Worm (Caenorhabditis elegans) whole organism, L4 larva: Measurements from ENCODE around the gene slc-25A10.

Source experiments
- F49E8.2 ChIP-seq: sonication (generic microtip); optimal IDR thresholded peaks from 2 replicates; lab custom pipeline; 2016; ENCODE audit warnings: missing compliant biosample characterization, mild to moderate bottlenecking, missing genetic modification characterization, borderline replicate concordance
- R02D3.7 ChIP-seq: fragments of 150-350 bp; sonication (generic microtip); optimal IDR thresholded peaks from 3 replicates; lab custom pipeline; 2014; ENCODE audit warnings: missing biosample characterization, missing genetic modification characterization
- T20F7.1 ChIP-seq: fragments of 200-800 bp; sonication (Bioruptor generic); optimal IDR thresholded peaks from 2 replicates; lab custom pipeline; 2018; ENCODE audit warnings: mild to moderate bottlenecking, missing genetic modification characterization, missing compliant biosample characterization
- Y48G9A.11 ChIP-seq: fragments of 200-800 bp; sonication (Bioruptor generic); IDR thresholded peaks from 2 replicates; pipeline ENCODE4 v1.3.6; 2022; ENCODE audit warnings: missing genetic modification reagents, missing genetic modification characterization, missing compliant biosample characterization
- Y75B8A.6 ChIP-seq: fragments of 200-800 bp; sonication (Bioruptor generic); IDR thresholded peaks from 2 replicates; pipeline ENCODE4 v1.3.6; 2022; ENCODE audit warnings: missing genetic modification reagents, missing genetic modification characterization, missing compliant biosample characterization
- aly-2 ChIP-seq: sonication (generic microtip); optimal IDR thresholded peaks from 2 replicates; lab custom pipeline; 2018; ENCODE audit warnings: missing biosample characterization, missing genetic modification characterization
- attf-4 ChIP-seq: sonication (generic microtip); optimal IDR thresholded peaks from 3 replicates; lab custom pipeline; 2017; ENCODE audit warnings: missing biosample characterization, missing genetic modification characterization
- ceh-20 ChIP-seq: fragments of 200-800 bp; sonication (Bioruptor generic); IDR thresholded peaks from 2 replicates; pipeline ENCODE4 v1.3.6; 2022; ENCODE audit warnings: missing genetic modification reagents, missing genetic modification characterization, missing compliant biosample characterization
- ceh-32 ChIP-seq: sonication (generic microtip); optimal IDR thresholded peaks from 2 replicates; lab custom pipeline; 2016; ENCODE audit warnings: mild to moderate bottlenecking, missing genetic modification characterization, missing compliant biosample characterization; ENCODE audit not compliant: poor library complexity
- ceh-44 ChIP-seq: fragments of 200-800 bp; sonication (Bioruptor generic); IDR thresholded peaks from 2 replicates; pipeline ENCODE4 v1.3.6; 2022; ENCODE audit warnings: missing genetic modification reagents, missing genetic modification characterization, missing compliant biosample characterization
- daf-16 ChIP-seq, 3 experiments: sonication (generic microtip); optimal IDR thresholded peaks; 2 replicates each; lab custom pipeline; 2016 to 2017; ENCODE audit warnings: missing genetic modification characterization in 3 of 3, missing genetic modification reagents in 3 of 3, mild to moderate bottlenecking in 2 of 3, missing compliant biosample characterization in 2 of 3, missing biosample characterization in 1 of 3, moderate library complexity in 1 of 3
- dmd-9 ChIP-seq: fragments of 200-800 bp; sonication (Bioruptor generic); IDR thresholded peaks from 2 replicates; pipeline ENCODE4 v1.3.6; 2022; ENCODE audit warnings: missing genetic modification reagents, missing genetic modification characterization, missing compliant biosample characterization
- dpl-1 ChIP-seq: fragments of 150-350 bp; optimal IDR thresholded peaks from 2 replicates; lab custom pipeline; 2014; ENCODE audit warnings: missing biosample characterization, missing genetic modification reagents, missing genetic modification characterization
- dve-1 ChIP-seq: sonication (generic microtip); optimal IDR thresholded peaks from 2 replicates; lab custom pipeline; 2017; ENCODE audit warnings: antibody characterized with exemption, mild to moderate bottlenecking, missing genetic modification characterization, missing compliant biosample characterization; ENCODE audit not compliant: insufficient read depth
- egl-43 ChIP-seq: fragments of 200-800 bp; sonication (Bioruptor generic); IDR thresholded peaks from 2 replicates; pipeline ENCODE4 v1.3.6; 2022; ENCODE audit warnings: missing genetic modification reagents, missing genetic modification characterization, missing compliant biosample characterization
- fkh-10 ChIP-seq: fragments of 150-350 bp; optimal IDR thresholded peaks from 2 replicates; lab custom pipeline; 2014; ENCODE audit warnings: missing biosample characterization, missing genetic modification reagents, missing genetic modification characterization
- gei-8 ChIP-seq: fragments of 200-800 bp; sonication (Bioruptor generic); optimal IDR thresholded peaks from 2 replicates; lab custom pipeline; 2018; ENCODE audit warnings: mild to moderate bottlenecking, missing genetic modification characterization, missing compliant biosample characterization
- hif-1 ChIP-seq, 2 experiments: sonication (generic microtip); optimal IDR thresholded peaks; 2 replicates each; lab custom pipeline; 2016 to 2017; ENCODE audit warnings: missing compliant biosample characterization in 2 of 2, missing genetic modification characterization in 2 of 2, missing genetic modification reagents in 2 of 2, missing genotype in 2 of 2, mild to moderate bottlenecking in 1 of 2
- hlh-30 ChIP-seq: sonication (generic microtip); optimal IDR thresholded peaks from 2 replicates; lab custom pipeline; 2017; ENCODE audit warnings: antibody characterized with exemption, mild to moderate bottlenecking, missing genetic modification characterization, missing compliant biosample characterization; ENCODE audit not compliant: insufficient read depth
- hmg-1.1 ChIP-seq: fragments of 200-800 bp; sonication (Bioruptor generic); IDR thresholded peaks from 2 replicates; pipeline ENCODE4 v1.3.6; 2022; ENCODE audit warnings: missing genetic modification reagents, missing genetic modification characterization, missing compliant biosample characterization
- jun-1 ChIP-seq: fragments of 150-350 bp; optimal IDR thresholded peaks from 2 replicates; lab custom pipeline; 2014; ENCODE audit warnings: missing biosample characterization, missing genetic modification reagents, missing genetic modification characterization
- lin-1 ChIP-seq: fragments of 200-800 bp; sonication (Bioruptor generic); IDR thresholded peaks from 2 replicates; pipeline ENCODE4 v1.3.6; 2022; ENCODE audit warnings: missing genetic modification reagents, missing genetic modification characterization, missing compliant biosample characterization
- lin-13 ChIP-seq: fragments of 150-350 bp; optimal IDR thresholded peaks from 2 replicates; lab custom pipeline; 2014; ENCODE audit warnings: missing biosample characterization, missing genetic modification reagents, missing genetic modification characterization
- lir-3 ChIP-seq: sonication (generic microtip); optimal IDR thresholded peaks from 2 replicates; lab custom pipeline; 2016; ENCODE audit warnings: mild to moderate bottlenecking, missing genetic modification characterization, missing compliant biosample characterization
- madf-5 ChIP-seq, 2 experiments: fragments of 200-800 bp; sonication (Bioruptor generic); IDR thresholded peaks; 2 replicates each; pipeline ENCODE4 v1.3.6; 2022; ENCODE audit warnings: missing compliant biosample characterization in 2 of 2, missing genetic modification characterization in 2 of 2
- madf-9 ChIP-seq: fragments of 200-800 bp; sonication (Bioruptor generic); conservative IDR thresholded peaks from 2 replicates; pipeline ENCODE4 v1.3.6; 2022; ENCODE audit warnings: missing genetic modification reagents, missing genetic modification characterization, missing compliant biosample characterization
- mdt-29 ChIP-seq: fragments of 200-800 bp; sonication (Bioruptor generic); IDR thresholded peaks from 2 replicates; pipeline ENCODE4 v1.3.6; 2022; ENCODE audit warnings: missing genetic modification reagents, missing genetic modification characterization, missing compliant biosample characterization
- mes-2 ChIP-seq: sonication (generic microtip); optimal IDR thresholded peaks from 2 replicates; lab custom pipeline; 2016; ENCODE audit warnings: missing genotype, mild to moderate bottlenecking, missing genetic modification characterization, missing compliant biosample characterization; ENCODE audit not compliant: poor library complexity, severe bottlenecking
- mxl-3 ChIP-seq: fragments of 200-800 bp; sonication (Bioruptor generic); optimal IDR thresholded peaks from 2 replicates; lab custom pipeline; 2018; ENCODE audit warnings: mild to moderate bottlenecking, missing genetic modification characterization, missing compliant biosample characterization
- nhr-10 ChIP-seq: fragments of 150-350 bp; optimal IDR thresholded peaks from 2 replicates; lab custom pipeline; 2014; ENCODE audit warnings: missing biosample characterization, missing genetic modification characterization
- nhr-102 ChIP-seq: sonication (generic microtip); optimal IDR thresholded peaks from 2 replicates; lab custom pipeline; 2016; ENCODE audit warnings: mild to moderate bottlenecking, missing genetic modification characterization, moderate library complexity, missing compliant biosample characterization
- nhr-237 ChIP-seq: sonication (generic microtip); optimal IDR thresholded peaks from 2 replicates; lab custom pipeline; 2017; ENCODE audit warnings: missing biosample characterization, missing genetic modification characterization
- nhr-28 ChIP-seq: fragments of 150-350 bp; optimal IDR thresholded peaks from 2 replicates; lab custom pipeline; 2014; ENCODE audit warnings: missing biosample characterization, missing genetic modification characterization
- nhr-41 ChIP-seq: fragments of 200-800 bp; sonication (Bioruptor generic); IDR thresholded peaks from 2 replicates; pipeline ENCODE4 v1.3.6; 2022; ENCODE audit warnings: missing genetic modification reagents, missing genetic modification characterization, missing compliant biosample characterization
- nhr-6 ChIP-seq: fragments of 150-350 bp; optimal IDR thresholded peaks from 2 replicates; lab custom pipeline; 2014; ENCODE audit warnings: missing biosample characterization, missing genetic modification characterization
- nhr-77 ChIP-seq: fragments of 150-350 bp; optimal IDR thresholded peaks from 2 replicates; lab custom pipeline; 2014; ENCODE audit warnings: missing biosample characterization, missing genetic modification characterization
- pha-4 ChIP-seq, 2 experiments: fragments of 150-350 bp in 1 of 2; fragments of 200-800 bp in 1 of 2; sonication (Bioruptor generic) in 1 of 2; IDR thresholded peaks in 1 of 2; optimal IDR thresholded peaks in 1 of 2; 2 replicates each; pipeline versions ENCODE4 v1.3.6 to Lab custom; 2014 to 2022; ENCODE audit warnings: missing genetic modification characterization in 2 of 2, missing genetic modification reagents in 2 of 2, missing biosample characterization in 1 of 2, missing compliant biosample characterization in 1 of 2
- php-3 ChIP-seq: fragments of 200-800 bp; sonication (Bioruptor generic); IDR thresholded peaks from 2 replicates; pipeline ENCODE4 v1.3.6; 2022; ENCODE audit warnings: missing genetic modification reagents, missing genetic modification characterization, missing compliant biosample characterization
- saeg-2 ChIP-seq: fragments of 200-800 bp; sonication (Bioruptor generic); IDR thresholded peaks from 2 replicates; pipeline ENCODE4 v1.3.6; 2022; ENCODE audit warnings: missing genetic modification reagents, missing genetic modification characterization, missing compliant biosample characterization
- sdz-12 ChIP-seq: fragments of 200-800 bp; sonication (Bioruptor generic); optimal IDR thresholded peaks from 2 replicates; lab custom pipeline; 2018; ENCODE audit warnings: mild to moderate bottlenecking, missing genetic modification characterization, missing compliant biosample characterization
- snpc-4 ChIP-seq: fragments of 150-350 bp; optimal IDR thresholded peaks from 2 replicates; lab custom pipeline; 2014; ENCODE audit warnings: missing biosample characterization, missing genetic modification characterization
- spr-3 ChIP-seq: fragments of 200-800 bp; sonication (Bioruptor generic); optimal IDR thresholded peaks from 2 replicates; lab custom pipeline; 2018; ENCODE audit warnings: mild to moderate bottlenecking, missing genetic modification characterization, missing compliant biosample characterization
- unc-130 ChIP-seq: sonication (generic microtip); optimal IDR thresholded peaks from 2 replicates; lab custom pipeline; 2016; ENCODE audit warnings: missing genetic modification reagents, missing genetic modification characterization, missing compliant biosample characterization
- zag-1 ChIP-seq: fragments of 150-350 bp; optimal IDR thresholded peaks from 2 replicates; lab custom pipeline; 2014; ENCODE audit warnings: missing biosample characterization, missing genetic modification characterization
- ztf-7 ChIP-seq: fragments of 150-350 bp; optimal IDR thresholded peaks from 2 replicates; lab custom pipeline; 2014; ENCODE audit warnings: missing biosample characterization, missing genetic modification characterization

The slc-25A10 gene

ce11 chrX:6749124-6749822 lies 23.8 kb upstream of the slc-25A10 start (continued):
- TF ChIP-seq ztf-7 (tag; lab: Kevin White, UChicago), result peak; percentile 79
- no peak for TF ChIP-seq R02D3.7 (tag; lab: Kevin White, UChicago)

- no peak for TF ChIP-seq madf-5 (GFP tag; IDR thresholded peaks at IDR 0.05; lab: Robert Waterston, UW)
- peak; percentile 26 for TF ChIP-seq nhr-28 (tag; lab: Kevin White, UChicago)
- TF ChIP-seq hlh-30 (tag; lab: Kevin White, UChicago), result peak; percentile 96
- peak; percentile 65 for TF ChIP-seq T20F7.1 (GFP tag; lab: Kevin White, UChicago)
- peak; percentile 7 for TF ChIP-seq nhr-77 (tag; lab: Kevin White, UChicago)
- peak; percentile 84 for TF ChIP-seq nhr-102 (tag; lab: Kevin White, UChicago)
- peak; percentile 70 for TF ChIP-seq mdt-29 (GFP tag; lab: Robert Waterston, UW)
- TF ChIP-seq ceh-32 (tag; lab: Kevin White, UChicago), result no peak
- TF ChIP-seq saeg-2 (GFP tag; lab: Robert Waterston, UW), result 0 out of 2 replicates have a peak, but pooled peaks have one; percentile 34
- TF ChIP-seq Y48G9A.11 (GFP tag; lab: Robert Waterston, UW), result peak; percentile 44; the same call in 1 of the 2 replicates
- peak; percentile 1 for TF ChIP-seq dpl-1
- no peak for TF ChIP-seq zag-1 (tag; lab: Kevin White, UChicago)
- peak; percentile 64 for TF ChIP-seq hmg-1.1 (GFP tag; lab: Robert Waterston, UW)
- peak; percentile 59 for TF ChIP-seq mxl-3
- TF ChIP-seq F49E8.2, result no peak
- no peak for TF ChIP-seq fkh-10 (GFP tag; lab: Kevin White, UChicago)
- peak; percentile 50; the same call in 1 of the 2 replicates for TF ChIP-seq Y75B8A.6 (GFP tag; lab: Robert Waterston, UW)
- TF ChIP-seq jun-1 (tag; lab: Kevin White, UChicago), result peak; percentile 48
- TF ChIP-seq madf-9 (GFP tag; lab: Robert Waterston, UW), result 0 out of 2 replicates have a peak, but pooled peaks have one; percentile 9
- 0 out of 2 replicates have a peak, but pooled peaks have one; percentile 7 for TF ChIP-seq ceh-20
- no peak for TF ChIP-seq nhr-237
- TF ChIP-seq mes-2 (tag; lab: Kevin White, UChicago), result peak; percentile 50
- TF ChIP-seq egl-43, result 0 out of 2 replicates have a peak, but pooled peaks have one; percentile 59
- TF ChIP-seq php-3, result peak; percentile 78
- no peak for TF ChIP-seq snpc-4 (tag; lab: Kevin White, UChicago)
- TF ChIP-seq lir-3, result no peak
- TF ChIP-seq attf-4 (tag; lab: Kevin White, UChicago), result no peak
- no peak for TF ChIP-seq nhr-10 (tag; lab: Kevin White, UChicago)
- peak; percentile 77 for TF ChIP-seq nhr-6 (tag; lab: Kevin White, UChicago)
- TF ChIP-seq dmd-9 (GFP tag; lab: Robert Waterston, UW), result 0 out of 2 replicates have a peak, but pooled peaks have one; percentile 40
- TF ChIP-seq nhr-41 (GFP tag; lab: Robert Waterston, UW), result no peak; the same call in none of the 2 replicates
- TF ChIP-seq spr-3, result peak; percentile 2
- peak; percentile 76 for TF ChIP-seq gei-8 (GFP tag; lab: Kevin White, UChicago)
- TF ChIP-seq daf-16 (GFP tag; optimal IDR thresholded peaks at IDR 0.05; lab: Kevin White, UChicago), result peak in 1 of 2 experiments; percentile 74
- peak; percentile 95 for TF ChIP-seq daf-16 (tag; optimal IDR thresholded peaks at IDR 0.05; lab: Kevin White, UChicago)
- TF ChIP-seq sdz-12, result no peak
- peak; percentile 87 for TF ChIP-seq dve-1 (tag; lab: Kevin White, UChicago)
- TF ChIP-seq aly-2 (tag; lab: Kevin White, UChicago), result no peak
- peak; percentile 74; the same call in 1 of the 2 replicates for TF ChIP-seq pha-4 (GFP tag; IDR thresholded peaks at IDR 0.05; lab: Robert Waterston, UW)
- peak; percentile 93 for TF ChIP-seq pha-4 (tag; optimal IDR thresholded peaks at IDR 0.05; lab: Kevin White, UChicago)
- TF ChIP-seq unc-130 (GFP tag; lab: Kevin White, UChicago), result no peak
- peak; percentile 80 for TF ChIP-seq lin-1 (GFP tag; lab: Robert Waterston, UW)
- TF ChIP-seq hif-1 (tag; optimal IDR thresholded peaks at IDR 0.05; lab: Kevin White, UChicago), result peak in 1 of 2 experiments; percentile 85
- TF ChIP-seq lin-13 (GFP tag; lab: Kevin White, UChicago), result peak; percentile 44
- peak; percentile 28 for TF ChIP-seq ztf-7 (tag; lab: Kevin White, UChicago)
- TF ChIP-seq ceh-44, result no peak
These were observed 22.5 kb upstream of the slc-25A10 start for ce11 chrX:6747906-6748356.
